Worm (Caenorhabditis elegans) whole organism, L3 larva: ENCODE data around the gene B0432.10.

Source experiments
- R02D3.7 ChIP-seq: fragments of 150-350 bp; optimal IDR thresholded peaks from 2 replicates; lab custom pipeline; 2014; ENCODE audit warnings: missing biosample characterization, missing genetic modification characterization
- ZK546.5 ChIP-seq: sonication (generic microtip); optimal IDR thresholded peaks from 2 replicates; lab custom pipeline; 2017; ENCODE audit warnings: missing biosample characterization, missing genetic modification characterization
- aly-2 ChIP-seq: fragments of 150-350 bp; optimal IDR thresholded peaks from 2 replicates; lab custom pipeline; 2014; ENCODE audit warnings: missing biosample characterization, missing genetic modification characterization
- ama-1 ChIP-seq: fragments of 150-350 bp; optimal IDR thresholded peaks from 2 replicates; lab custom pipeline; 2018
- ceh-16 ChIP-seq: sonication (generic microtip); optimal IDR thresholded peaks from 2 replicates; lab custom pipeline; 2017; ENCODE audit warnings: missing biosample characterization, missing genetic modification characterization
- ceh-28 ChIP-seq: fragments of 150-350 bp; optimal IDR thresholded peaks from 2 replicates; lab custom pipeline; 2014; ENCODE audit warnings: missing biosample characterization, missing genetic modification reagents, missing genetic modification characterization
- ceh-82 ChIP-seq: fragments of 150-350 bp; optimal IDR thresholded peaks from 2 replicates; lab custom pipeline; 2014; ENCODE audit warnings: missing biosample characterization, missing genetic modification characterization
- elt-2 ChIP-seq: sonication (generic microtip); optimal IDR thresholded peaks from 2 replicates; lab custom pipeline; 2016; ENCODE audit warnings: missing genetic modification reagents, mild to moderate bottlenecking, missing genetic modification characterization, missing compliant biosample characterization
- elt-3 ChIP-seq, 3 experiments: fragments of 150-350 bp in 1 of 3; sonication (generic microtip) in 2 of 3; optimal IDR thresholded peaks; 2 replicates in 2 of 3; 4 replicates in 1 of 3; lab custom pipeline; 2014 to 2017; ENCODE audit warnings: missing biosample characterization in 3 of 3, missing genetic modification characterization in 3 of 3
- fkh-10 ChIP-seq: sonication (generic microtip); optimal IDR thresholded peaks from 2 replicates; lab custom pipeline; 2017; ENCODE audit warnings: missing biosample characterization, missing genetic modification reagents, missing genetic modification characterization
- fkh-2 ChIP-seq: fragments of 150-350 bp; optimal IDR thresholded peaks from 2 replicates; lab custom pipeline; 2014; ENCODE audit warnings: missing biosample characterization, missing genetic modification reagents, missing genetic modification characterization
- fos-1 ChIP-seq: fragments of 150-350 bp; optimal IDR thresholded peaks from 2 replicates; lab custom pipeline; 2014; ENCODE audit warnings: missing biosample characterization, missing genetic modification characterization
- hmg-11 ChIP-seq: sonication (generic microtip); optimal IDR thresholded peaks from 2 replicates; lab custom pipeline; 2016; ENCODE audit warnings: missing genetic modification characterization, missing compliant biosample characterization
- jun-1 ChIP-seq: fragments of 150-350 bp; optimal IDR thresholded peaks from 2 replicates; lab custom pipeline; 2014; ENCODE audit warnings: missing biosample characterization, missing genetic modification reagents, missing genetic modification characterization
- lin-39 ChIP-seq: fragments of 150-350 bp; optimal IDR thresholded peaks from 2 replicates; lab custom pipeline; 2018; ENCODE audit warnings: missing biosample characterization, missing genetic modification reagents, missing genetic modification characterization
- lsy-12 ChIP-seq: sonication (generic microtip); optimal IDR thresholded peaks from 2 replicates; lab custom pipeline; 2016; ENCODE audit warnings: mild to moderate bottlenecking, missing genetic modification characterization, missing compliant biosample characterization
- mdl-1 ChIP-seq: fragments of 150-350 bp; optimal IDR thresholded peaks from 2 replicates; lab custom pipeline; 2014; ENCODE audit warnings: missing biosample characterization, missing genetic modification characterization
- mml-1 ChIP-seq: fragments of 150-350 bp; sonication (generic microtip); optimal IDR thresholded peaks from 3 replicates; lab custom pipeline; 2014; ENCODE audit warnings: missing biosample characterization, missing genetic modification characterization
- nfya-1 ChIP-seq: sonication (generic microtip); optimal IDR thresholded peaks from 2 replicates; lab custom pipeline; 2017; ENCODE audit warnings: missing genetic modification characterization, mild to moderate bottlenecking, missing compliant biosample characterization, antibody characterized with exemption, moderate library complexity; ENCODE audit not compliant: insufficient read depth
- nhr-11 ChIP-seq: fragments of 150-350 bp; optimal IDR thresholded peaks from 2 replicates; lab custom pipeline; 2014; ENCODE audit warnings: missing biosample characterization, missing genetic modification characterization
- nhr-12 ChIP-seq: fragments of 150-350 bp; optimal IDR thresholded peaks from 2 replicates; lab custom pipeline; 2014; ENCODE audit warnings: missing biosample characterization, missing genetic modification characterization
- nhr-23 ChIP-seq: fragments of 150-350 bp; optimal IDR thresholded peaks from 2 replicates; lab custom pipeline; 2014; ENCODE audit warnings: missing biosample characterization, missing genetic modification reagents, missing genetic modification characterization
- nhr-25 ChIP-seq: sonication (generic microtip); optimal IDR thresholded peaks from 2 replicates; lab custom pipeline; 2017; ENCODE audit warnings: missing biosample characterization, missing genetic modification characterization
- nhr-28 ChIP-seq: fragments of 150-350 bp; optimal IDR thresholded peaks from 2 replicates; lab custom pipeline; 2014; ENCODE audit warnings: missing biosample characterization, missing genetic modification characterization
- nhr-43 ChIP-seq: sonication (generic microtip); optimal IDR thresholded peaks from 2 replicates; lab custom pipeline; 2016; ENCODE audit warnings: mild to moderate bottlenecking, missing genetic modification characterization, missing compliant biosample characterization; ENCODE audit not compliant: poor library complexity, severe bottlenecking
- nhr-67 ChIP-seq: fragments of 150-350 bp; optimal IDR thresholded peaks from 2 replicates; lab custom pipeline; 2014; ENCODE audit warnings: missing biosample characterization, missing genetic modification characterization
- nhr-76 ChIP-seq: fragments of 150-350 bp; sonication (generic microtip); optimal IDR thresholded peaks from 5 replicates; lab custom pipeline; 2014; ENCODE audit warnings: missing biosample characterization, missing genetic modification characterization
- nhr-77 ChIP-seq: fragments of 150-350 bp; optimal IDR thresholded peaks from 2 replicates; lab custom pipeline; 2014; ENCODE audit warnings: missing biosample characterization, missing genetic modification characterization
- pha-4 ChIP-seq: fragments of 150-350 bp; optimal IDR thresholded peaks from 2 replicates; lab custom pipeline; 2014; ENCODE audit warnings: missing biosample characterization, missing genetic modification reagents, missing genetic modification characterization
- snpc-4 ChIP-seq: fragments of 150-350 bp; optimal IDR thresholded peaks from 2 replicates; lab custom pipeline; 2014; ENCODE audit warnings: missing biosample characterization, missing genetic modification characterization
- tbx-2 ChIP-seq: sonication (generic microtip); optimal IDR thresholded peaks from 2 replicates; lab custom pipeline; 2016; ENCODE audit warnings: mild to moderate bottlenecking, missing genetic modification characterization, missing compliant biosample characterization
- unc-62 ChIP-seq: fragments of 150-350 bp; sonication (generic microtip); optimal IDR thresholded peaks from 4 replicates; lab custom pipeline; 2014; ENCODE audit warnings: missing biosample characterization, missing genetic modification reagents, missing genetic modification characterization
- zag-1 ChIP-seq: fragments of 150-350 bp; optimal IDR thresholded peaks from 2 replicates; lab custom pipeline; 2014; ENCODE audit warnings: missing biosample characterization, missing genetic modification characterization
- ztf-4 ChIP-seq: fragments of 150-350 bp; optimal IDR thresholded peaks from 2 replicates; lab custom pipeline; 2014; ENCODE audit warnings: missing biosample characterization, missing genetic modification characterization

B0432.10 gene

DNA sequence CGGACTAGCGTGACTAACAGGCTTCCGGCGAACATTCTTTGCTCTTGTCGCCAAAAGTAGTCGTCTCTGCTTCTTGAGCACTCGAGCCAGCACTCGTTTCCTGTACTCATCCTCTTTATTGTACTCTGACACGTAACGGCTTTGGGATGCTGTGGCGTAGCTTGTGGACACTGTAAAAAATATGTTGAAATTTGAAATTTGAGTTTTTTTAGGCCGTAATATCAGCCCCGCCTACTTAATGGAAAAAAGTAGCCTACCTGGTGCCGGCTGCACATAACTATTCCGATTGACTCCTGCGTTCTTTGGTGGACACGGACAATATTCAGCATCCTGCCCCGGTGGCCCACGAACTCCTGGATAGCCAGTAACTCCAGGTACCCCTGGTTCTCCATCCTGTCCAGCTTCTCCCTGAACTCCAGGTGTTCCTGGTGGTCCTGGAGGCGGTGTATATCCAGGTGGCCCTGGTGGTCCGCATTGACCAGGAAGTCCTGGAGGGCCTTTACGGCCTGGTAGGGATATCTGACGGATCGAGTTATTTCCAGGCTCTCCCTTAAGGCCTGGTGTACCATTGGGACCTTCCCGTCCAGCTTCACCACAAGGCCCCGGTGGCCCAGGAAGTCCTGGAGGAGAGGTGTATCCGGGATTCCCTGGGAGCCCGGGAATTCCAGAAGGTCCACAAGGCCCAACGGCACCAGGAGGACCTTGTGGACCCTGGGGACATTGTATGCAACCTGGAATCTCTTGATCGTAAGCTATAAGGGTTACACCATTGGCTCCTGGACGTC, 18.0 kb upstream of the B0432.10 start:
- TF ChIP-seq nhr-67 (tag; lab: Kevin White, UChicago), result no peak
- TF ChIP-seq nhr-43 (tag; lab: Kevin White, UChicago), result no peak
- TF ChIP-seq fkh-2, result no peak
- TF ChIP-seq fkh-10, result no peak

DNA sequence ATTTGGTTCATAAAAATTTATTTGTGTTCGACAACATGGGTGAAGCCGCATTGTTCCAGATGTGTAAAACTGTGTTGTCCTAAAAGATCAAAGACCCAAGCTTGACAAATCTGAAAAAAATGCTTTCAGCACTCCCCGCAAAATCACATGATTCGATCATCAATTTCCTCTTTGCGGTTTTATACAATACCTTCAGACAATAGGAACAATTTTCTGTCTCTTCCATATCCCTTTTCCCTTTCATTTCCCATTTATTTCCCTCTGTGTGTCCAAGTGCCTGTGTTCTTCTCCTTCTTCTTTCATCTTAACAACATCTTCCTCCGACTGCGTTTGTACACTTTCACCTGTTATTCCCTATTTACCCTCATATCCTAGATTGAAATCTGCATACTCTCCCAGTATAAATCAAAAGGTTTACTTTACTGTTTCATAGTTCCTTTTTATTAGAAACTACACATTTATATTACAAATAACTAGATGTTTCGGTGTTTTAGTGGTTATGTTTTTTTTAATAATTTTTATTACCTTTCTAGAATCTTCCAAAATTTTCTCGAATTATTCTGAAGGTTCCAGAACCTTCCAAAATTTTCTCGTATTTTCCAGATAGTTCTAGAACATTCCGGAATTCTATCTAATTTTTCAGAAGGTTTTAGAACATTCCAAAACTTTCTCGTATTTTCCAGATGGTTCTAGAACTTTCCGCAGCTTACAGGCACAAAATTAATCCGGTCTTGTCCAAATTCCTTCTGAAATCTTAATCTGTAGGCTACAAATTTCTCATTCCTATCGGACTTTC, 15.1 kb upstream of the B0432.10 start, which contains the start of gene K01A2.5:
K01A2.5 (plus strand) TSS at position 297 of the 796 bp plus-strand sequence.
- TF ChIP-seq nhr-25 (tag; lab: Kevin White, UChicago), result peak; percentile 70
- peak; percentile 86 for TF ChIP-seq nhr-23 (tag; lab: Kevin White, UChicago)
- TF ChIP-seq pha-4 (tag; lab: Kevin White, UChicago), result no peak
- TF ChIP-seq, all 47 proteins: peak for 2

DNA sequence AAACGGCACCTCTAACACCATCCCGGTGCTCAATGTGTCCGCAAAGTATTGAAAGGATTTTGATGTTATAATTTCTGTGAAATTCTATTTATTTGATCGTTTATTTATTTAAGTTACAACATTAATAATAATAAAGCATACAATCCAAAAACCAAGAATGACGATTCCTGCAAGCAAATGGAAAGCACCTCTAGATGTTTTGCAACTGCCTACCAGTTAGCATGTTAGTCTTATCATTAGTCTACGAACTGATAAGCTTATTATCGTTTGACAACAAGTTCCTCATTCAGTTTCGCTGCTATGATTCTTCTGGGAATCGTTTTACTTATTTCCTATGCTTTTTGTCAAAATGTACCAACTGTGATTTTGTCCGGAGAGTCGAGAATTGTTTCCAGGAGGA, 13.6 kb upstream of the B0432.10 start, which contains the start of gene K01A2.6:
K01A2.6 (plus strand) TSS at position 301 of the 400 bp plus-strand sequence.
- TF ChIP-seq nhr-77 (tag; lab: Kevin White, UChicago) (no peak), R02D3.7 (tag; lab: Kevin White, UChicago) (no peak)

DNA sequence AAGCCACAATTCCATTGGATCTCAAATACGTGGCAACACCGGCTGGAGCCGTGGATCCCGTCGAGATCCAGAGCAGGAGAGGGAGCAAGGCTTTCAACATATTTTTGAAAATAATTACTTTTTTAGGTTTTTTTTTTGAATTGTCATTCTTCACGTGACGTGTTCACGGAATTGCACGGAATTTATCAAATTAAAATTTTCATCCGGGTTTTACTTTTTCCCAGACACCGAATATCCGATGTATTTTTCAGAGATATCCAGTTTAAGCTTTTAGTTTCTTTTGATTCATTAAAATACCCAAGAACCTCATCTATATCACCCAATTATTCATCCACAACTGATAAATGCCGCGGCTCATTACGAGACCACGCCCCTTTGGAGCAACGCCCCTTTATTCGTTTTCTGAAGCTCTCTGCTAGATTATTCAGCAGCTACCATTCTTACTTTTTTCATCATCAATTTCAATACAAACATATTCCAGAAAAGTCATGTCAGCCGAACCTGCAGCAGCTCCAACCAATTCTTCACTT, 10.9 kb upstream of the B0432.10 start, which contains the start of the genes clec-117 and B0432.1:
clec-117 (minus strand) TSS at position 101 of the 530 bp plus-strand sequence.
B0432.1 (plus strand) TSS at position 480 of the 530 bp plus-strand sequence.
- no peak for TF ChIP-seq hmg-11
- TF ChIP-seq ceh-82 (tag; lab: Kevin White, UChicago), result no peak
- no peak for TF ChIP-seq elt-2 (tag; lab: Kevin White, UChicago)
- no peak for TF ChIP-seq mml-1 (tag; lab: Kevin White, UChicago)
- no peak for TF ChIP-seq unc-62
- no peak for TF ChIP-seq nhr-67 (tag; lab: Kevin White, UChicago)
- TF ChIP-seq fos-1 (tag; lab: Kevin White, UChicago), result no peak
- no peak for TF ChIP-seq ama-1
- TF ChIP-seq ZK546.5 (tag; lab: Kevin White, UChicago), result no peak
- no peak for TF ChIP-seq ztf-4 (tag; lab: Kevin White, UChicago)
- TF ChIP-seq mdl-1 (tag; lab: Kevin White, UChicago), result no peak
- TF ChIP-seq pha-4 (tag; lab: Kevin White, UChicago), result no peak
- TF ChIP-seq jun-1 (tag; lab: Kevin White, UChicago), result no peak

DNA sequence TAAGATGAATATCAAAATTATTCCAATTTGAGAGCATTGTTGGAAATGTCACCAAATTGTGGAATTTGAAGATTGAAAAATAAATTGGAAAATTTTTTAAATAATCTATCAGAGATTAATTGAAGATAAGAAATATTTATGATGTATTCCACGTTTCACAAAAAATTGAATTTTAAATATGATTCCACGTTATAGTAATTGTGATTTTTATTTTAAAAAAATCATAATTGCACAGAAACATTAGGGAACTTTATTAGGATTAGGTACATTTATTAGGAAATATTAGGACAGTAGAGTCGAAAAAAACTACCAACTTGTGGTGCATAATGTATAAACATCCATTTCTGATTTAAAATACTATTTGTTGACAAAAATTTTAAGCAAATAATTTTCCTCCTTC, 8.5 kb upstream of the B0432.10 start, which contains the start of gene B0432.11:
B0432.11 (minus strand) TSS at position 101 of the 400 bp plus-strand sequence.
- TF ChIP-seq ceh-82 (tag; lab: Kevin White, UChicago), result no peak
- TF ChIP-seq lsy-12, result no peak
- TF ChIP-seq unc-62, result no peak
- no peak for TF ChIP-seq aly-2 (tag; lab: Kevin White, UChicago)
- no peak for TF ChIP-seq ceh-28
- TF ChIP-seq nhr-12 (tag; lab: Kevin White, UChicago), result no peak
- TF ChIP-seq zag-1 (tag; lab: Kevin White, UChicago), result no peak
- no peak for TF ChIP-seq elt-3 (tag; optimal IDR thresholded peaks at IDR 0.05; lab: Kevin White, UChicago)
- no peak for TF ChIP-seq nhr-43 (tag; lab: Kevin White, UChicago)
- TF ChIP-seq tbx-2 (tag; lab: Kevin White, UChicago), result no peak
- TF ChIP-seq nhr-76 (tag; lab: Kevin White, UChicago), result no peak
- TF ChIP-seq elt-2 (tag; lab: Kevin White, UChicago), result no peak
- TF ChIP-seq ceh-16, result no peak
- no peak for TF ChIP-seq nfya-1
- TF ChIP-seq snpc-4 (tag; lab: Kevin White, UChicago), result no peak
- no peak for TF ChIP-seq lin-39 (tag; lab: Kevin White, UChicago)
- no peak for TF ChIP-seq nhr-28
- TF ChIP-seq nhr-11, result no peak
